Fruit fly (Drosophila melanogaster): ENCODE data around the gene Ccp84Ad.

- no peak for TF ChIP-seq CG8478 (optimal IDR thresholded peaks at IDR 0.05)
- TF ChIP-seq CTCF (optimal IDR thresholded peaks at IDR 0.05): peak; percentile 70 to 74
Measured at dm6 chr3R:6659941-6660340, 32.6 kb upstream of the Ccp84Ad start, which contains the start of gene agt.
